Fruit fly (Drosophila melanogaster) whole organism, prepupa: ENCODE results near the gene DCTN6-p27.

Experiments
- CG10631 ChIP-seq: fragments of 200-800 bp; sonication (Bioruptor generic); optimal IDR thresholded peaks from 2 replicates; lab custom pipeline; 2016; ENCODE audit warnings: missing biosample characterization, missing genetic modification characterization
- CG11294 ChIP-seq: fragments of 200-800 bp; sonication (Bioruptor generic); IDR thresholded peaks from 2 replicates; pipeline ENCODE4 v1.3.6; 2022; ENCODE audit warnings: missing biosample characterization, missing genetic modification characterization
- CG11762 ChIP-seq: fragments of 200-800 bp; sonication (Bioruptor generic); optimal IDR thresholded peaks from 3 replicates; lab custom pipeline; 2016; ENCODE audit warnings: missing biosample characterization, missing genetic modification characterization; ENCODE audit not compliant: insufficient read depth
- CG15336 ChIP-seq: fragments of 200-800 bp; sonication (Bioruptor generic); IDR thresholded peaks from 2 replicates; pipeline ENCODE4 v1.3.6; 2022; ENCODE audit warnings: missing biosample characterization, missing genetic modification characterization
- CG1621 ChIP-seq: fragments of 200-800 bp; sonication (Bioruptor generic); optimal IDR thresholded peaks from 3 replicates; lab custom pipeline; 2018; ENCODE audit warnings: missing biosample characterization, mild to moderate bottlenecking, missing genetic modification characterization
- CG16779 ChIP-seq: fragments of 200-800 bp; sonication (Bioruptor generic); optimal IDR thresholded peaks from 3 replicates; lab custom pipeline; 2017; ENCODE audit warnings: missing biosample characterization, mild to moderate bottlenecking, missing genetic modification characterization
- CG31627 ChIP-seq: fragments of 200-800 bp; sonication (Bioruptor generic); optimal IDR thresholded peaks from 3 replicates; lab custom pipeline; 2016; ENCODE audit warnings: missing biosample characterization, missing genetic modification characterization
- CG4318 ChIP-seq: fragments of 200-800 bp; sonication (Bioruptor generic); optimal IDR thresholded peaks from 3 replicates; lab custom pipeline; 2017; ENCODE audit warnings: missing biosample characterization, mild to moderate bottlenecking, missing genetic modification characterization
- CG6163 ChIP-seq: fragments of 200-800 bp; sonication (Bioruptor generic); IDR thresholded peaks from 3 replicates; pipeline ENCODE4 v1.3.6; 2022; ENCODE audit warnings: missing biosample characterization, missing genetic modification characterization
- CG6276 ChIP-seq: fragments of 200-800 bp; sonication (Bioruptor generic); optimal IDR thresholded peaks from 2 replicates; lab custom pipeline; 2017; ENCODE audit warnings: missing biosample characterization, mild to moderate bottlenecking, missing genetic modification characterization
- CG6808 ChIP-seq: fragments of 200-800 bp; sonication (Bioruptor generic); optimal IDR thresholded peaks from 3 replicates; lab custom pipeline; 2017; ENCODE audit warnings: missing biosample characterization, missing genetic modification characterization, mild to moderate bottlenecking, moderate library complexity, missing genetic modification reagents
- CG8119 ChIP-seq: fragments of 200-800 bp; sonication (Bioruptor generic); IDR thresholded peaks from 3 replicates; pipeline ENCODE4 v1.3.6; 2022; ENCODE audit warnings: missing biosample characterization, missing genetic modification characterization
- CG8319 ChIP-seq: fragments of 200-800 bp; sonication (Bioruptor generic); optimal IDR thresholded peaks from 3 replicates; lab custom pipeline; 2016; ENCODE audit warnings: missing biosample characterization, missing genetic modification characterization
- CG8632 ChIP-seq: fragments of 200-800 bp; sonication (Bioruptor generic); optimal IDR thresholded peaks from 3 replicates; lab custom pipeline; 2016; ENCODE audit warnings: missing biosample characterization, missing genetic modification characterization
- CG9139 ChIP-seq: fragments of 200-800 bp; sonication (Bioruptor generic); optimal IDR thresholded peaks from 3 replicates; lab custom pipeline; 2017; ENCODE audit warnings: missing biosample characterization, mild to moderate bottlenecking, missing genetic modification characterization
- Eip78C ChIP-seq: fragments of 200-800 bp; sonication (Bioruptor generic); peaks from one replicate; lab custom pipeline; 2016; ENCODE audit warnings: missing biosample characterization, missing genetic modification characterization
- Eip93F ChIP-seq: fragments of 200-800 bp; sonication (Bioruptor generic); optimal IDR thresholded peaks from 2 replicates; lab custom pipeline; 2016; ENCODE audit warnings: missing biosample characterization, mild to moderate bottlenecking, missing genetic modification characterization
- Ets96B ChIP-seq: fragments of 200-800 bp; optimal IDR thresholded peaks from 2 replicates; lab custom pipeline; 2019; ENCODE audit warnings: missing biosample characterization, mild to moderate bottlenecking, missing genetic modification characterization, moderate library complexity
- Gug ChIP-seq: fragments of 200-800 bp; sonication (Bioruptor generic); IDR thresholded peaks from 2 replicates; pipeline ENCODE4 v1.3.6; 2022; ENCODE audit warnings: missing biosample characterization, missing genetic modification characterization
- Hr4 ChIP-seq: fragments of 200-800 bp; sonication (Bioruptor generic); optimal IDR thresholded peaks from 3 replicates; lab custom pipeline; 2016; ENCODE audit warnings: missing biosample characterization, missing genetic modification characterization
- Lpt ChIP-seq: fragments of 200-800 bp; sonication (Bioruptor generic); optimal IDR thresholded peaks from 3 replicates; lab custom pipeline; 2016; ENCODE audit warnings: missing biosample characterization, missing genetic modification characterization
- Met ChIP-seq: fragments of 200-800 bp; sonication (Bioruptor generic); optimal IDR thresholded peaks from 3 replicates; lab custom pipeline; 2016; ENCODE audit warnings: missing biosample characterization, missing genetic modification characterization
- OdsH ChIP-seq: fragments of 200-800 bp; sonication (Bioruptor generic); optimal IDR thresholded peaks from 3 replicates; lab custom pipeline; 2016; ENCODE audit warnings: missing biosample characterization, missing genetic modification characterization
- Smox ChIP-seq: fragments of 200-800 bp; sonication (Bioruptor generic); optimal IDR thresholded peaks from 3 replicates; lab custom pipeline; 2016; ENCODE audit warnings: missing biosample characterization, missing genetic modification characterization
- Sox14 ChIP-seq: fragments of 200-800 bp; sonication (Bioruptor generic); optimal IDR thresholded peaks from 3 replicates; lab custom pipeline; 2016; ENCODE audit warnings: missing biosample characterization, missing genetic modification characterization
- Sox15 ChIP-seq: fragments of 200-800 bp; sonication (Bioruptor generic); optimal IDR thresholded peaks from 3 replicates; lab custom pipeline; 2016; ENCODE audit warnings: missing biosample characterization, missing genetic modification characterization
- dac ChIP-seq: fragments of 200-800 bp; sonication (Bioruptor generic); optimal IDR thresholded peaks from 2 replicates; lab custom pipeline; 2017; ENCODE audit warnings: missing biosample characterization, mild to moderate bottlenecking, missing genetic modification characterization
- dsx ChIP-seq: fragments of 200-800 bp; optimal IDR thresholded peaks from 3 replicates; lab custom pipeline; 2019; ENCODE audit warnings: missing biosample characterization, mild to moderate bottlenecking, missing genetic modification characterization, moderate library complexity; ENCODE audit not compliant: poor library complexity, severe bottlenecking
- fkh ChIP-seq: fragments of 200-800 bp; sonication (Bioruptor generic); optimal IDR thresholded peaks from 3 replicates; lab custom pipeline; 2017; ENCODE audit warnings: missing biosample characterization, mild to moderate bottlenecking, missing genetic modification characterization, moderate library complexity
- lz ChIP-seq: fragments of 200-800 bp; sonication (Bioruptor generic); optimal IDR thresholded peaks from 3 replicates; lab custom pipeline; 2016; ENCODE audit warnings: missing biosample characterization, missing genetic modification characterization
- net ChIP-seq: fragments of 200-800 bp; sonication (Bioruptor generic); optimal IDR thresholded peaks from 3 replicates; lab custom pipeline; 2016; ENCODE audit warnings: missing biosample characterization, missing genetic modification characterization
- pdm3 ChIP-seq: fragments of 200-800 bp; sonication (Bioruptor generic); optimal IDR thresholded peaks from 3 replicates; lab custom pipeline; 2016; ENCODE audit warnings: missing biosample characterization, missing genetic modification characterization
- salr ChIP-seq, 2 experiments: fragments of 200-800 bp; sonication (Bioruptor generic); optimal IDR thresholded peaks; 3 replicates each; lab custom pipeline; 2016 to 2018; ENCODE audit warnings: missing biosample characterization in 2 of 2, missing genetic modification characterization in 2 of 2, mild to moderate bottlenecking in 1 of 2
- svp ChIP-seq: fragments of 200-800 bp; sonication (Bioruptor generic); peaks from one replicate; lab custom pipeline; 2016; ENCODE audit warnings: missing biosample characterization, missing genetic modification characterization
- topi ChIP-seq: fragments of 200-800 bp; sonication (Bioruptor generic); optimal IDR thresholded peaks from 3 replicates; lab custom pipeline; 2016; ENCODE audit warnings: missing biosample characterization, missing genetic modification characterization
- vri ChIP-seq: fragments of 200-800 bp; sonication (Bioruptor generic); optimal IDR thresholded peaks from 3 replicates; lab custom pipeline; 2016; ENCODE audit warnings: missing biosample characterization, mild to moderate bottlenecking, missing genetic modification characterization

Gene DCTN6-p27

DNA sequence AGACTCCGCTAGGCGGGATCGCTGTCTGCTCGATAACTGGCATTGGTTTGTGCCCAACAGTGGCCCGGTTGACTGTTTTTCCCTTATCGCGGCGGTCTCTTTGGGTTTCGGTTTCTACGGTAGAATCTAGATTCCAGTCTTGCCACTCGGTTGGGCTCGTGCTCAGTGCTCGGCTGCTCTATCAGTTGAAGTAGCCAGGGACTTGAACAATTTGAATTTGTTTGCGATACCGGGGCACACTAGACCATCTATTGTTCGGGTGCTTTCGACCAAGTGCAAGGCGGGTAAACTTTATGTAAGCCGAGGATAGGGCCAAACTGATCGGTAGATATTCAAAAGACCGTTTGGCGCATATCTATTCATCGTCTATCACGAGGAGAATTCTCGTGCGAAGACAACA is 25.9 kb upstream of the DCTN6-p27 start:
- no peak for TF ChIP-seq Sox15 (GFP tag; lab: Kevin White, UChicago)
- no peak for TF ChIP-seq CG8632 (GFP tag; lab: Kevin White, UChicago)
- no peak for TF ChIP-seq CG4318 (GFP tag; lab: Kevin White, UChicago)
- no peak for TF ChIP-seq CG11294
- no peak for TF ChIP-seq dac (GFP tag; lab: Kevin White, UChicago)
- TF ChIP-seq CG8119 (GFP tag; lab: Robert Waterston, UW) = no peak

DNA sequence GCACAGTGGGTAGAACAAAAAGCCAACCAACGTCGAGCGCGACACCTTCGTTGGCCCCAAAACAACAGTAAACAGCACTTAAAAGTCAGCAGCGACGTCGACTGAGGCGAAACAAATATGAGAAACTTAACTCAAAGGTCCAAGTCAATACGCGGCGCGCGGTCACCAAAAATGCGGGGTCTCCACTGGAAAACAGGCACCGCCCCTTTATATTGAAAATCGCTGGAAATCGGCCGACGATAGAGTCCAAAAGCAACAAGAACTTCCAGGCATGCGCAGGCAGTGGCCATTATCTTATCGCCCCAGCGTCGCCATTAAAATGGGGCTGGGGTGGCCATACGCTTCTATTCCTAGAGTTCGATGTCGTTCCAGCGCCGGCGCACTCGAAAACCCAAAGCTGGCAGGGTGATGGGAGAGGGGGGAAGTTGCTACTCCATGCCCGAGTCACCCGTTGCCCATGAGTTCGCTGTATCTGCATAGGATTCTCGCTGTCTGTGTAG is 23.7 kb upstream of the DCTN6-p27 start, which contains the start of gene Lim3:
Gene Lim3 (minus strand): TSS at position 51 of the 500 bp plus-strand sequence.
- TF ChIP-seq Eip78C = peak; percentile 12
- no peak for TF ChIP-seq Gug (GFP tag; lab: Robert Waterston, UW)
- no peak for TF ChIP-seq Eip93F (GFP tag; lab: Kevin White, UChicago)
- TF ChIP-seq CG8319 = peak; percentile 81
- peak; percentile 13 for TF ChIP-seq fkh
- TF ChIP-seq, all 60 proteins: peak for 3

dm6 chr2L:19109625-19110204 is 22.4 kb upstream of the DCTN6-p27 start, which contains the start of gene amd:
amd (plus strand) TSS chr2L:19110154.
- TF ChIP-seq CG9139 (GFP tag; lab: Kevin White, UChicago) (no peak), Eip93F (GFP tag; lab: Kevin White, UChicago) (no peak), CG11294 (no peak), vri (GFP tag; lab: Kevin White, UChicago) (no peak), CG31627 (no peak), CG11762 (no peak), Sox14 (GFP tag; lab: Kevin White, UChicago) (no peak), net (GFP tag; lab: Kevin White, UChicago) (no peak), svp (GFP tag; lab: Kevin White, UChicago) (no peak)

DNA sequence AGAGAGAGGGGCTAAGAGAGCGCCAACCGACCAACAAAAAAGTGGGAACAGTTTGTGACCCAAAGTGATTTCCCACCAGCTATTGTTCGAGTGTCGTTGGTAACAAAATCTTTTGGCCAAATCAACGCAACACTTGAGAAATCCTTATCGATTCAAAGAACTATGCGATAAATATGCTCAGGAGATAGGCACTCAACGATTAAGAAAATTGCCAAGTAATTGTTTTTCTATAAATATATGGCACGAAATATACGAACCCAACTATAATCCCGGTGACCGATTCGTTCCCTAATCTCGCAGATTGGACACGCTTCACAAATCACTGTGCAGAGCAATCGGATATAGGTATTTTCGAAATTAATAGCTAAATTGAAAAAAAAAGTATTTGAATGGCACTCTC is 21.0 kb upstream of the DCTN6-p27 start:
- TF ChIP-seq Smox (GFP tag; lab: Kevin White, UChicago) = no peak
- no peak for TF ChIP-seq CG1621 (tag; lab: Kevin White, UChicago)
- no peak for TF ChIP-seq topi
- no peak for TF ChIP-seq salr (GFP tag; optimal IDR thresholded peaks at IDR 0.05; lab: Kevin White, UChicago)
- TF ChIP-seq Hr4 (GFP tag; lab: Kevin White, UChicago) = no peak

DNA sequence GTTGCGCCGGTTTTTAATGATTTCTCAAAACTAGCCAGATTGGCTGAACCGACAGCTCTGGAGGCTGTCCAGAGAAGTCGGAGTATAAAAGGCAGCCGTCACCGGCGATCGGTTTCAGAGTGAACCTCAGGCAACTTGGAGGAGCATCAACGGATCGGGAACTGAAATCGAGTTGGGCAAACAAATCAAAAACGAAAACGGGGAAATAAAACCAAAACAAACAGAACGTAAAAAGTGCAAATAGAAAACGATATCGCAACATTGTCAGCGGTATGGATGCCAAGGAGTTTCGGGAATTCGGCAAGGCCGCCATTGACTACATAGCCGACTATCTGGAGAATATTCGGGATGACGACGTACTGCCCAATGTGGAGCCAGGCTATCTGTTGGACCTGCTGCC is 20.4 kb upstream of the DCTN6-p27 start:
- TF ChIP-seq pdm3 (GFP tag; lab: Kevin White, UChicago) (no peak), CG6163 (peak; percentile 53; the same call in 2 of the 3 replicates), Ets96B (tag; lab: Kevin White, UChicago) (no peak), CG16779 (no peak), fkh (peak; percentile 11), lz (GFP tag; lab: Kevin White, UChicago) (no peak), CG6276 (GFP tag; lab: Kevin White, UChicago) (no peak), Eip93F (GFP tag; lab: Kevin White, UChicago) (no peak), CG10631 (GFP tag; lab: Kevin White, UChicago) (no peak), CG15336 (peak; percentile 22; the same call in 1 of the 2 replicates), CG9139 (GFP tag; lab: Kevin White, UChicago) (no peak), dsx (GFP tag; lab: Kevin White, UChicago) (peak; percentile 84), Lpt (GFP tag; lab: Kevin White, UChicago) (peak; percentile 16), CG1621 (tag; lab: Kevin White, UChicago) (peak; percentile 8), OdsH (no peak), salr (GFP tag; optimal IDR thresholded peaks at IDR 0.05; lab: Kevin White, UChicago) (no peak), CG6808 (GFP tag; lab: Kevin White, UChicago) (no peak), CG8119 (GFP tag; lab: Robert Waterston, UW) (peak; percentile 55), Met (GFP tag; lab: Kevin White, UChicago) (no peak)
